Worm (Caenorhabditis elegans): ENCODE results near the gene F57G12.1.

- TF ChIP-seq T07F8.4 (tag; optimal IDR thresholded peaks at IDR 0.05) (no peak), rpc-1 (optimal IDR thresholded peaks at IDR 0.05) (no peak), rpc-1 (tag; optimal IDR thresholded peaks at IDR 0.05) (no peak), nhr-120 (GFP tag; IDR thresholded peaks at IDR 0.05) (no peak), nfya-1 (tag; optimal IDR thresholded peaks at IDR 0.05; ENCODE audit: borderline replicate concordance, insufficient read depth) (no peak), unc-62 (GFP tag; optimal IDR thresholded peaks at IDR 0.05) (no peak), zim-3 (tag; optimal IDR thresholded peaks at IDR 0.05) (no peak)
Measured at ce11 chrX:12180681-12181080, 9.2 kb upstream of the F57G12.1 start.
